Worm (Caenorhabditis elegans) whole organism, L3 larva: ENCODE results near the gene art-1.

Experiments
- ceh-16 ChIP-seq: sonication (generic microtip); optimal IDR thresholded peaks from 2 replicates; lab custom pipeline; 2017; ENCODE audit warnings: missing biosample characterization, missing genetic modification characterization
- elt-3 ChIP-seq, 3 experiments: fragments of 150-350 bp in 1 of 3; sonication (generic microtip) in 2 of 3; optimal IDR thresholded peaks; 2 replicates in 2 of 3; 4 replicates in 1 of 3; lab custom pipeline; 2014 to 2017; ENCODE audit warnings: missing biosample characterization in 3 of 3, missing genetic modification characterization in 3 of 3
- nhr-237 ChIP-seq: fragments of 150-350 bp; optimal IDR thresholded peaks from 2 replicates; lab custom pipeline; 2014; ENCODE audit warnings: missing biosample characterization, missing genetic modification characterization
- nhr-76 ChIP-seq: fragments of 150-350 bp; sonication (generic microtip); optimal IDR thresholded peaks from 5 replicates; lab custom pipeline; 2014; ENCODE audit warnings: missing biosample characterization, missing genetic modification characterization
- unc-39 ChIP-seq: sonication (generic microtip); optimal IDR thresholded peaks from 4 replicates; lab custom pipeline; 2017; ENCODE audit warnings: missing biosample characterization, missing genetic modification characterization
- zag-1 ChIP-seq: fragments of 150-350 bp; optimal IDR thresholded peaks from 2 replicates; lab custom pipeline; 2014; ENCODE audit warnings: missing biosample characterization, missing genetic modification characterization

ce11 chrII:6958136-6958535 is 13.9 kb downstream of the art-1 start:
- TF ChIP-seq ceh-16 (tag; lab: Kevin White, UChicago) = no peak
- no peak for TF ChIP-seq zag-1 (tag; lab: Kevin White, UChicago)
- TF ChIP-seq unc-39 (tag; lab: Kevin White, UChicago) = no peak
- no peak for TF ChIP-seq nhr-237 (tag; lab: Kevin White, UChicago)
- no peak for TF ChIP-seq nhr-76
- no peak for TF ChIP-seq elt-3 (tag; optimal IDR thresholded peaks at IDR 0.05; lab: Kevin White, UChicago)
